Fruit fly (Drosophila melanogaster) Kc167 (cell line): ENCODE results near the gene Claspin.

ENCODE experiments used
- Myc ChIP-seq: fragments of >200 bp; optimal IDR thresholded peaks from 2 replicates; lab custom pipeline; 2017; ENCODE audit warnings: missing external identifiers
- Sin3A ChIP-seq: fragments of >200 bp; optimal IDR thresholded peaks from 2 replicates; lab custom pipeline; 2018; ENCODE audit warnings: missing external identifiers
- h ChIP-seq: fragments of >200 bp; optimal IDR thresholded peaks from 3 replicates; lab custom pipeline; 2018; ENCODE audit warnings: missing external identifiers
- insv ChIP-seq: fragments of >200 bp; optimal IDR thresholded peaks from 3 replicates; lab custom pipeline; 2018; ENCODE audit warnings: missing external identifiers
- psq ChIP-seq: fragments of >200 bp; optimal IDR thresholded peaks from 2 replicates; lab custom pipeline; 2017; ENCODE audit warnings: missing external identifiers
- ttk ChIP-seq: sonication (Bioruptor generic); optimal IDR thresholded peaks from 2 replicates; lab custom pipeline; 2017; ENCODE audit warnings: missing external identifiers

The Claspin gene

DNA sequence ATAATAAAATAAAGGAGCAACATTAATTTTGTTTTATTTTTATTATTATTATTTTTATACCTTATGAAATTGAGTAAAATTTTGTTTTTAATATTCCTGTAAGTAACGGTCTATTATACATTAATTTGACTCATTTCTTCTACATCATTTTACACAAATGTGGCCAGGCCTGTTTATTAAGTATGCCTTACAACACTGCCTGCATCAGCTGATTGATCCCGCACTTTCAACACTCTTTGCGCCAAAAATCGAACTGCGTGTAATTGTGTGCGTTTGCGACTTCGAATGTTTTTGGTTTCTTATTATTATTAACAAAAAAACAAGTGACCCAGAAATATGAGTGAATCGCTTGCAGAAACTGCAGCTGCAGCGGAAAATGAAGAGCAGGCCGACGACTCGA, at the start of gene Claspin:
Claspin (plus strand) TSS at position 185 of the 400 bp plus-strand sequence.
- TF ChIP-seq psq (lab: Kevin White, UChicago) (no peak), Myc (no peak)

DNA sequence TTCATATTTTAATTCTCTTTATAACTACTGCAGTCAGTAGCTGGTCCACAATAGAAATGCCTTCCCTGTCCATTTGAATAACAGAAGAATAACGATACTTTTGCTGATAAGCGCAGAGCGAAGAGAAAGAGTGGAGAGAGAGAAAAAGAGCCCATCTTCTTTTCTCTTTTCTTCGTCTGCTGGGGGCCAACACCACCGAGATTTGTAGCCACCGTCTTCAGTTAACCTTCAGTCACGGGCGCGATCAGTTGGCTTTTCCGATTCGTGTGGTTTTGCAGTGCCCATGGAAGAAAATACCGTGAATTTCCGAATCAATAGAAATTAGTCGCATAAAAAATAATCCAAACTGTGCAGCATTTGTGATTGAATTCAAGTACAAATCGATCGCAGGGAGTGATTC, 49.8 kb upstream of the Claspin start, which contains the start of gene CG1273:
CG1273 (plus strand) TSS at position 218 of the 400 bp plus-strand sequence.
- no peak for TF ChIP-seq h
- TF ChIP-seq psq (lab: Kevin White, UChicago) = no peak
- TF ChIP-seq insv (lab: Kevin White, UChicago) = no peak

- no peak for TF ChIP-seq ttk (lab: Kevin White, UChicago)
- TF ChIP-seq h = no peak
- TF ChIP-seq Myc = no peak
- no peak for TF ChIP-seq psq (lab: Kevin White, UChicago)
- TF ChIP-seq insv (lab: Kevin White, UChicago) = no peak
- no peak for TF ChIP-seq Sin3A
Measured at dm6 chr3L:4264963-4265362, 48.3 kb upstream of the Claspin start.

DNA sequence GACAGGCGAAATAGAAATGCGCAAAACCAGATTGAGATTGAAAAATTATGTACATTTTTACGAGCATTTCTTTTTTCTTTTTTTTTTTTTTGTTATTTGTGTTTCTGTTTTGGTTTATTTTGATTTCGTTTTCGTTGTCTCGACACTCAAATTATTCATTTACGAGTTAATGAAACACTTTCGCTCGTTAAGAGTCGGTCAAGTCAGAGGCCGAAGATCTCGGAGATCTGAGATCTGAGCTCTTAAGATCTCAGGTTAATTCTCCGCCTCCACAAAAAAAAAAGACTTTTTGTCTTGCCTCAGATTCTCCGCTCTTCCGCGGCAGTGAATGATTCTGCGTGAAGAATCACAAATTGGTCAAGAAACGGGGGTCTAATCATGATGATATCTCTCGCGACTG, 47.4 kb upstream of the Claspin start:
- TF ChIP-seq psq (lab: Kevin White, UChicago) (no peak), h (no peak), Sin3A (no peak), Myc (no peak), ttk (lab: Kevin White, UChicago) (no peak), insv (lab: Kevin White, UChicago) (no peak)

- TF ChIP-seq Myc = no peak
- no peak for TF ChIP-seq Sin3A
- TF ChIP-seq insv (lab: Kevin White, UChicago) = no peak
Measured at dm6 chr3L:4267403-4267802, 45.9 kb upstream of the Claspin start, which contains the start of gene CG33764. Gene CG33764, minus strand, starts transcription at chr3L:4267503.

- TF ChIP-seq Myc (no peak), psq (lab: Kevin White, UChicago) (no peak), h (no peak), Sin3A (no peak), insv (lab: Kevin White, UChicago) (no peak), ttk (lab: Kevin White, UChicago) (no peak)
Measured at dm6 chr3L:4269208-4269607, 44.1 kb upstream of the Claspin start.

DNA sequence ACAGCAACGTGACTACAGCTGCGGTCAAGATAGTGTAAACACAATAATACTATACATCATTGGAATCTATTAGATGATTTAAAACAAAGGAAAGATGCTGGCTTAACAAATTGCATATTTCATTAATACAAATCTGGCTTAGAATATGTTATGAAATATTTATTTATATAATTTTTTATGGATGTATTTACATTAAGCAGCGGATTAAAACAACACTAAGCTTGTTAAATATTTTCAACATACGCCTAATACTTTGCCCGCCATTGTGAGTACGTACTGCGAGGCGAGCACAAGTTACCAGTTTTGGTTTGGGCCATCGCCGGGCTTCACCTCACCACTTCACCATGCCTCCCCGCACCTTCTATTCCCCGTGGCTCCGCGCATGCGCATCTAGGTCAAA, 43.4 kb upstream of the Claspin start:
- TF ChIP-seq Myc = no peak
- TF ChIP-seq ttk (lab: Kevin White, UChicago) = no peak
- no peak for TF ChIP-seq Sin3A
- no peak for TF ChIP-seq psq (lab: Kevin White, UChicago)
- TF ChIP-seq h = no peak
- no peak for TF ChIP-seq insv (lab: Kevin White, UChicago)

dm6 chr3L:4270949-4271827, 42.1 kb upstream of the Claspin start:
- TF ChIP-seq Myc (no peak), ttk (lab: Kevin White, UChicago) (no peak), h (no peak), insv (lab: Kevin White, UChicago) (no peak), Sin3A (no peak), psq (lab: Kevin White, UChicago) (no peak)

- TF ChIP-seq insv (lab: Kevin White, UChicago) = no peak
- no peak for TF ChIP-seq h
- no peak for TF ChIP-seq psq (lab: Kevin White, UChicago)
- no peak for TF ChIP-seq Myc
Measured at dm6 chr3L:4272167-4272773, 41.0 kb upstream of the Claspin start.

DNA sequence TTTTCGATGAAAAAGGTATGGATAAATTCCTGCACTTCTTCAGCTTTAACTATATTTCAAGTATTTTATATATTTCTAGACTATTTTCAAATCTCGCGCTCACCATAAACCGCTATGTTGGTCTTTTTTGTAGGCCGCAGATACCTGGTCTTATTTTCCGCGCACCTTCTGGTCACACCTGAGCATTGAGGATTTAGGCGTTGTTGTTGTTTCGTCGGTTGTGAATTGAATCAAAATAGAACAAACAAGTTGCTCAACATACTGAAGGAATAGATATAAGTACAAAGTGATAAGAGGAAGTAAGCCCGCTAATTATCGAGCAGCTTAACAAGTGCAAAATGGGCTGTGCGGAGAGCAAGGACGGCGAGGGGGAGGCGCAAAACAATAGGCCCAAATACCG, 35.5 kb upstream of the Claspin start, which contains the start of gene Ctl1:
Ctl1 (plus strand) TSS at position 167 of the 400 bp plus-strand sequence.
- TF ChIP-seq Sin3A (no peak), Myc (no peak), insv (lab: Kevin White, UChicago) (no peak), ttk (lab: Kevin White, UChicago) (no peak), psq (lab: Kevin White, UChicago) (no peak), h (no peak)

dm6 chr3L:4282627-4283026, 30.7 kb upstream of the Claspin start, which contains the start of gene CG11583:
Gene CG11583, minus strand, starts transcription at chr3L:4282817.
- no peak for TF ChIP-seq h
- TF ChIP-seq Myc = no peak
- TF ChIP-seq ttk (lab: Kevin White, UChicago) = no peak
- no peak for TF ChIP-seq insv (lab: Kevin White, UChicago)
- TF ChIP-seq psq (lab: Kevin White, UChicago) = no peak
- no peak for TF ChIP-seq Sin3A

DNA sequence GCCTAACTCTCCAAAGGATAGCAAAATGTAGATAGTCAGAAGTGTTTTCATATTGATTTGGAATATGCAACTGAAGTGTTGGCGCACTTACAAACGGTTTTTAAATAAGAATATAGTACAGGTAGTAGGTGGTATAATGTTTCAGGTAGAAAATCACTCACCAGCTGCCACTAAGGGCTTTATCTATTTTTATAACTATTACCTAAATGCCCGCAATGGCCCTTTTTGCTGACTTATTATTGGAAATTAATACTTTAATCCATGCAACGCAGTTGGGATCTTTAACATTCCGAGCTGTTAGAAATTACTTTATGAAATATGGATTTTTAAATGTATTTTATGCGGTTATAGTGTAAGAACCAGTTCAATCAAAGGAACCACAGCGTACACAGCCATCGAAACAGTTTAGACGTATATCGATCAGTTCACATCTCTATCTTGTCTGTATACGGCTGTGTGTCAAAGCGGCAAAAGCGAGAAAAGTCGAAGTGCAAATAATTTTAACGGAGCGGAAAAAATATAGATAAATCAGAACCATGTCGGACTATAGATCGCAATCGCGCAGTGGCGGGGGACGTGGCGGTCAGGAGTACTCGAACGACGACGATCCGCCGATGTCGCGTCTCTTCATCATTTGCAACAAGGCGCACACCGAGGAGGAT, 29.7 kb upstream of the Claspin start, which contains the start of the genes srw and CG1316:
srw (minus strand) TSS at position 51 of the 662 bp plus-strand sequence.
CG1316 (plus strand) TSS at position 424 of the 662 bp plus-strand sequence.
- TF ChIP-seq Sin3A (no peak), h (no peak), Myc (no peak), insv (lab: Kevin White, UChicago) (no peak), ttk (lab: Kevin White, UChicago) (no peak), psq (lab: Kevin White, UChicago) (no peak)
